Fruit fly (Drosophila melanogaster): ENCODE results near the gene Prx4.

The Prx4 gene

dm6 chr3L:3026421-3026820 is 15.7 kb upstream of the Prx4 start, which contains the start of gene aly:
aly (minus strand) TSS chr3L:3026521.
- no peak for TF ChIP-seq CG14655 (GFP tag; optimal IDR thresholded peaks at IDR 0.05)
- TF ChIP-seq Pif1A (GFP tag; optimal IDR thresholded peaks at IDR 0.05) = no peak
- no peak for TF ChIP-seq D1 (tag; optimal IDR thresholded peaks at IDR 0.05)
- TF ChIP-seq CG32121 (GFP tag; IDR thresholded peaks at IDR 0.05) = no peak
- TF ChIP-seq EcR (GFP tag; optimal IDR thresholded peaks at IDR 0.05) = no peak
- no peak for TF ChIP-seq Ets98B (GFP tag; IDR thresholded peaks at IDR 0.05)
- TF ChIP-seq CG13204 (GFP tag; optimal IDR thresholded peaks at IDR 0.05) = no peak
- TF ChIP-seq gl (tag; optimal IDR thresholded peaks at IDR 0.05) = no peak
- TF ChIP-seq CG17806 (tag; optimal IDR thresholded peaks at IDR 0.05) = no peak
- TF ChIP-seq fd96Ca (GFP tag; IDR thresholded peaks at IDR 0.05) = no peak
- TF ChIP-seq CG8159 (tag; optimal IDR thresholded peaks at IDR 0.05) = no peak
- TF ChIP-seq rn (GFP tag; IDR thresholded peaks at IDR 0.05) = no peak
- no peak for TF ChIP-seq CG10348 (GFP tag; IDR thresholded peaks at IDR 0.05)
- TF ChIP-seq CG15710 (tag; optimal IDR thresholded peaks at IDR 0.05) = no peak
- TF ChIP-seq CG8301 (tag; optimal IDR thresholded peaks at IDR 0.05) = no peak
- no peak for TF ChIP-seq Pif1B (GFP tag; optimal IDR thresholded peaks at IDR 0.05)
- no peak for TF ChIP-seq CG9948 (tag; optimal IDR thresholded peaks at IDR 0.05)
- no peak for TF ChIP-seq CG4496 (GFP tag; IDR thresholded peaks at IDR 0.05)
- no peak for TF ChIP-seq Snoo (tag; optimal IDR thresholded peaks at IDR 0.05)

- peak; percentile 2 for TF ChIP-seq CG8301 (tag; optimal IDR thresholded peaks at IDR 0.05)
- no peak for TF ChIP-seq CG14655 (GFP tag; optimal IDR thresholded peaks at IDR 0.05)
These were observed 7.1 kb upstream of the Prx4 start, which contains the start of gene CG2162 for dm6 chr3L:3034779-3035643. CG2162 (plus strand) TSS chr3L:3035196.

dm6 chr3L:3035769-3036583 is 6.2 kb upstream of the Prx4 start:
- peak; percentile 77 for TF ChIP-seq Pif1B (GFP tag; optimal IDR thresholded peaks at IDR 0.05)
- TF ChIP-seq fd96Ca (GFP tag; IDR thresholded peaks at IDR 0.05) = peak; percentile 73; the same call in 2 of the 3 replicates
- TF ChIP-seq CG8159 (tag; optimal IDR thresholded peaks at IDR 0.05) = peak; percentile 74
- TF ChIP-seq Ets98B (GFP tag; IDR thresholded peaks at IDR 0.05) = peak; percentile 72
- TF ChIP-seq Snoo (tag; optimal IDR thresholded peaks at IDR 0.05) = peak; percentile 77
- TF ChIP-seq CG8301 (tag; optimal IDR thresholded peaks at IDR 0.05) = peak; percentile 89
- TF ChIP-seq CG17806 (tag; optimal IDR thresholded peaks at IDR 0.05) = peak; percentile 72
- TF ChIP-seq CG10348 (GFP tag; IDR thresholded peaks at IDR 0.05) = no peak
- TF ChIP-seq CG12605 (GFP tag; IDR thresholded peaks at IDR 0.05) = peak; percentile 50
- peak; percentile 59; the same call in 2 of the 3 replicates for TF ChIP-seq CG4496 (GFP tag; IDR thresholded peaks at IDR 0.05)
- TF ChIP-seq CG9948 (tag; optimal IDR thresholded peaks at IDR 0.05) = peak; percentile 71
- TF ChIP-seq CG14655 (GFP tag; optimal IDR thresholded peaks at IDR 0.05) = peak; percentile 91
- no peak for TF ChIP-seq D1 (tag; optimal IDR thresholded peaks at IDR 0.05)
- peak; percentile 76 for TF ChIP-seq CG15710 (tag; optimal IDR thresholded peaks at IDR 0.05)
- TF ChIP-seq gl (tag; optimal IDR thresholded peaks at IDR 0.05) = peak; percentile 59
- TF ChIP-seq CG32121 (GFP tag; IDR thresholded peaks at IDR 0.05) = peak; percentile 64; the same call in 1 of the 2 replicates
- no peak for TF ChIP-seq CG13204 (GFP tag; optimal IDR thresholded peaks at IDR 0.05)
- TF ChIP-seq CG34367 (tag; optimal IDR thresholded peaks at IDR 0.05) = peak; percentile 69
- no peak for TF ChIP-seq rn (GFP tag; IDR thresholded peaks at IDR 0.05)
- TF ChIP-seq Pif1A (GFP tag; optimal IDR thresholded peaks at IDR 0.05) = peak; percentile 83
- TF ChIP-seq EcR (GFP tag; optimal IDR thresholded peaks at IDR 0.05) = no peak

- no peak for TF ChIP-seq Pif1B (GFP tag; optimal IDR thresholded peaks at IDR 0.05)
- TF ChIP-seq CG13204 (GFP tag; optimal IDR thresholded peaks at IDR 0.05) = peak; percentile 50
- TF ChIP-seq CG32121 (GFP tag; IDR thresholded peaks at IDR 0.05) = peak; percentile 23; the same call in 1 of the 2 replicates
- TF ChIP-seq gl (tag; optimal IDR thresholded peaks at IDR 0.05) = no peak
These were observed 5.1 kb upstream of the Prx4 start for dm6 chr3L:3036951-3037586.

- no peak for TF ChIP-seq CG14655 (GFP tag; optimal IDR thresholded peaks at IDR 0.05)
- TF ChIP-seq D1 (tag; optimal IDR thresholded peaks at IDR 0.05) = no peak
- TF ChIP-seq CG13204 (GFP tag; optimal IDR thresholded peaks at IDR 0.05) = peak; percentile 98
- no peak for TF ChIP-seq CG8301 (tag; optimal IDR thresholded peaks at IDR 0.05)
- TF ChIP-seq fd96Ca (GFP tag; IDR thresholded peaks at IDR 0.05) = peak; percentile 90
- no peak for TF ChIP-seq Snoo (tag; optimal IDR thresholded peaks at IDR 0.05)
- peak; percentile 37 for TF ChIP-seq CG12605 (GFP tag; IDR thresholded peaks at IDR 0.05)
- peak; percentile 90 for TF ChIP-seq CG32121 (GFP tag; IDR thresholded peaks at IDR 0.05)
- no peak for TF ChIP-seq CG9948 (tag; optimal IDR thresholded peaks at IDR 0.05)
- TF ChIP-seq EcR (GFP tag; optimal IDR thresholded peaks at IDR 0.05) = peak; percentile 84
- peak; percentile 69; the same call in 2 of the 3 replicates for TF ChIP-seq CG4496 (GFP tag; IDR thresholded peaks at IDR 0.05)
- TF ChIP-seq Pif1A (GFP tag; optimal IDR thresholded peaks at IDR 0.05) = no peak
- TF ChIP-seq rn (GFP tag; IDR thresholded peaks at IDR 0.05) = no peak
- TF ChIP-seq Ets98B (GFP tag; IDR thresholded peaks at IDR 0.05) = peak; percentile 85
These were observed 4.2 kb upstream of the Prx4 start for dm6 chr3L:3037822-3038563.
